Fruit fly (Drosophila melanogaster): ENCODE results near the gene kibra.

dm6 chr3R:14694583-14694982 is 29.5 kb downstream of the kibra start:
- TF ChIP-seq psq (GFP tag; optimal IDR thresholded peaks at IDR 0.05): no peak
- no peak for TF ChIP-seq dsf (GFP tag; optimal IDR thresholded peaks at IDR 0.05; ENCODE audit: borderline replicate concordance)
- no peak for TF ChIP-seq jim (GFP tag; optimal IDR thresholded peaks at IDR 0.05)
